Worm (Caenorhabditis elegans): ENCODE measurements around the gene ZK930.4.

- TF ChIP-seq pag-3 (tag; optimal IDR thresholded peaks at IDR 0.05; ENCODE audit: borderline replicate concordance) (no peak), ceh-2 (tag; optimal IDR thresholded peaks at IDR 0.05) (no peak), zip-5 (tag; optimal IDR thresholded peaks at IDR 0.05) (no peak), pros-1 (tag; optimal IDR thresholded peaks at IDR 0.05) (no peak), ceh-48 (tag; optimal IDR thresholded peaks at IDR 0.05) (no peak), fkh-10 (GFP tag; optimal IDR thresholded peaks at IDR 0.05) (no peak), nhr-11 (tag; optimal IDR thresholded peaks at IDR 0.05) (no peak), sdc-2 (tag; optimal IDR thresholded peaks at IDR 0.05) (no peak), elt-4 (tag; optimal IDR thresholded peaks at IDR 0.05) (no peak), tbx-7 (tag; optimal IDR thresholded peaks at IDR 0.05) (no peak), C38D4.7 (GFP tag; optimal IDR thresholded peaks at IDR 0.05) (no peak)
These were observed 46.5 kb upstream of the ZK930.4 start for ce11 chrII:11859833-11860232.

All from whole organism, late embryonic.